Worm (Caenorhabditis elegans): ENCODE measurements around the gene bre-2.

bre-2 gene

DNA sequence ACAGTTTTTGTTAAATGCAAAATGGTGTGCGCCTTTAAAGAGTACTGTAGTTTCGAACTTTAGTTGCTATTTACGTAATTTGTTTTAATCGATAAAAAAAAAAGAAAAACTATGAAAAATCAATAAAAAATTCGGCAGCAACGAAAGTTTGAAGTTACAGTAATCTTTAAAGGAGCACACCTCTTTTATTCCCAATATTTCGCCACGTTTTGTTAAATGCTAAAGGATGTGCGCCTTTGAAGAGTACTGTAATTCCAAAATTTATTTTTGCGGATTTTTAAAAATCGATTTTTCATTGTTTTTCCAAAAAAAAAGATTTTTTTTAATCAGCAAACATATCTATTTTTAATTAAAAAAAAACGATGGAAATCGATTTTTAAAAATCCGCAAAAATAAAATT lies 34.3 kb upstream of the bre-2 start:
- no peak for TF ChIP-seq nhr-25 (tag; optimal IDR thresholded peaks at IDR 0.05)
- TF ChIP-seq nhr-12 (tag; optimal IDR thresholded peaks at IDR 0.05), result no peak
- TF ChIP-seq snpc-4 (tag; optimal IDR thresholded peaks at IDR 0.05), result no peak
- TF ChIP-seq ztf-11 (tag; optimal IDR thresholded peaks at IDR 0.05), result no peak
- no peak for TF ChIP-seq fos-1 (tag; optimal IDR thresholded peaks at IDR 0.05)
- TF ChIP-seq nhr-28 (tag; optimal IDR thresholded peaks at IDR 0.05), result no peak
- no peak for TF ChIP-seq ceh-28 (tag; optimal IDR thresholded peaks at IDR 0.05)
- no peak for TF ChIP-seq nhr-76 (tag; optimal IDR thresholded peaks at IDR 0.05)
- TF ChIP-seq daf-12 (tag; optimal IDR thresholded peaks at IDR 0.05), result no peak
- no peak for TF ChIP-seq eor-1 (tag; optimal IDR thresholded peaks at IDR 0.05)
- TF ChIP-seq nhr-237 (tag; optimal IDR thresholded peaks at IDR 0.05), result no peak

DNA sequence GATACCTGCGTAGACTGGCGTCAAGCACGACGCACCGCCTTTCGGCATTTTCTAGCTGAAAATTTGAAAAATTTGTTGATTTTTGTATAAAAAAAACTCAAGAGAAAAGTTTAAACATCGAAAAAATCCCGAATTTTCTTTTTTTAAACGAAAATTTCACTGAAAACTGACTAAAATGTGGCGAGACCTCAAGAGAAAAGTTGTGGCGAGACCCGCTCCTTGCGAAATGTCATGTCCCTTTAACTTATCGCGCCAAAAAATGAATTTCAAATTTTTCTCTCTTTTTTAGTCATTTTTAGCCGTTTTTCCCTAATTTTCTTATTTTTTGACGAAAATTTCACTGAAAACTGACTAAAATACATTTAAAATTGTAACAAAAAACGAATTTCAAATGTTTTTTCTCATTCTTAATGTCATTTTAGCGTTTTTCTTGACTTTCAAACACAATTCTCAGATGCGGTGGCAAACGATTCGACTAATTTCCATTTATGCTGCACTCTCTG lies 30.1 kb upstream of the bre-2 start, which contains the start of the genes snpc-1.2 and Y39E4B.5:
snpc-1.2 (minus strand) TSS at position 78 of the 503 bp plus-strand sequence.
Y39E4B.5 (plus strand) TSS at position 453 of the 503 bp plus-strand sequence.
- TF ChIP-seq aly-2 (tag; optimal IDR thresholded peaks at IDR 0.05), result no peak
- no peak for TF ChIP-seq egl-5 (tag; optimal IDR thresholded peaks at IDR 0.05)
- no peak for TF ChIP-seq nhr-28 (tag; optimal IDR thresholded peaks at IDR 0.05)
- TF ChIP-seq fkh-10 (GFP tag; optimal IDR thresholded peaks at IDR 0.05), result no peak
- no peak for TF ChIP-seq nhr-25 (tag; optimal IDR thresholded peaks at IDR 0.05)
- TF ChIP-seq nhr-23 (tag; optimal IDR thresholded peaks at IDR 0.05), result no peak
- no peak for TF ChIP-seq R02D3.7 (tag; optimal IDR thresholded peaks at IDR 0.05)
- TF ChIP-seq jun-1 (tag; optimal IDR thresholded peaks at IDR 0.05), result no peak
- TF ChIP-seq lin-15B (tag; optimal IDR thresholded peaks at IDR 0.05), result peak; percentile 43

DNA sequence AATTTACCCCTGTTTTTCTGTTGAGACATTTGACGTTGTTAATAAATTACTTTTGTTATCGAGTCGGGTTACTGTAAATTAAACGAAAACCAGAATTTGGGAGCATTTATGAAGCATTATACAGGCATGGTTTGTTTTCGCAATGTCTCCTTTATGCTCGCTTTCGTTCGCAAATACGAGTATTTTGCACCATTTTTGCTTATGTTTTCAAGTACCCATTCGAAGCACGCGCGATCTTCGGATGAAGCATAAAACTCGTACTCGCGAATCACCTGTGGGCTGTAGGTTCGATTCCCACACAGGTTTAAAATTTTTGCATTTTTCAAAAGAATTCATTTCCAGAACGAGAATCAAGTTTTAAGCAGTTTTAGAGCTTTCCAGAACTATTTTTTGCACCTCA lies 25.5 kb upstream of the bre-2 start:
- TF ChIP-seq skn-1 (tag; optimal IDR thresholded peaks at IDR 0.05) (no peak), nhr-76 (tag; optimal IDR thresholded peaks at IDR 0.05) (no peak), nhr-237 (tag; optimal IDR thresholded peaks at IDR 0.05) (no peak), zag-1 (tag; optimal IDR thresholded peaks at IDR 0.05) (no peak), tbx-2 (tag; optimal IDR thresholded peaks at IDR 0.05) (no peak), eor-1 (tag; optimal IDR thresholded peaks at IDR 0.05) (no peak), elt-3 (tag; optimal IDR thresholded peaks at IDR 0.05) (no peak), ztf-4 (tag; optimal IDR thresholded peaks at IDR 0.05) (no peak), nhr-28 (tag; optimal IDR thresholded peaks at IDR 0.05) (no peak), ztf-11 (tag; optimal IDR thresholded peaks at IDR 0.05) (no peak), lin-15B (tag; optimal IDR thresholded peaks at IDR 0.05) (no peak), nhr-67 (tag; optimal IDR thresholded peaks at IDR 0.05) (no peak), nhr-23 (tag; optimal IDR thresholded peaks at IDR 0.05) (no peak)

DNA sequence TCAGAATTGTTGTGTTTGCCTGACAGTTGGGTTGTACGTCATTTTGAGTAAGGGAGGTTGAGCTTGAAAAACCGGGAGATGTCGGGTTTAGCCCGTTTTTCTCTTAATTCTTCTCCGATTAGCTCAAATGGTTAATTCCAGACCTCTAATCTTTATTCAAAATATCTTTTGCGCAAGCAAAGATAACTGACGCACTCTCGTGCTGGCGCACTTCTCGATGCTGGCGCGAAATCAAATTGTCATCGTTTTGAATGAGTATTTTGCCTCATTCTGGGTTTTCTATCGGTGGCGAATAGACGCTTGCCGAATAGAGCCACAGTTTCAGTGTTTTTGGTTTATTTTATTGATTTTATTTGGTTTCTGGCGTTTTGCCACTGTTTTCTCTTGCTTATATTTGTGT lies 21.2 kb upstream of the bre-2 start:
- TF ChIP-seq lin-15B (tag; optimal IDR thresholded peaks at IDR 0.05) (peak; percentile 10), R02D3.7 (tag; optimal IDR thresholded peaks at IDR 0.05) (no peak)

DNA sequence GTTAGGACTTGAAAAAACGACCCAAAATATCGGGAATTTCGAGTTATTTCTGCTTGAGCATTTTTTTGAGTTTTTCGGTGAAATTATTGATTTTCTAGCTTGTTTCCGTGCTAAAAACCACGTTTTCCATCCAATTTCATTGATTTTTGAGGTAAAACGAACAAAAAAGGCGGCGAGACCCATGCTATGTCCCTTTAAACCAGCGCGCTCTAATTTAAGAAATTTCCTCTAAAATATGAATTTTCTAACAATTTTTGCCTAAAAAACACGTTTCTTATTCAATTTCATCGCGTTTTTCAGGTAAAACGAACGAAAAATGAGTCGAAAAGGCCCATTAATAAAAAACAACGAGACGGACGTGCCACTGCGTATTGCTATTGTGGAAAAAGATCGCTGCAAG lies 14.1 kb upstream of the bre-2 start, which contains the start of gene abce-1:
abce-1 (plus strand) TSS at position 301 of the 400 bp plus-strand sequence.
- TF ChIP-seq egl-5 (tag; optimal IDR thresholded peaks at IDR 0.05), result no peak
- TF ChIP-seq sea-2 (GFP tag; optimal IDR thresholded peaks at IDR 0.05), result no peak
- no peak for TF ChIP-seq nfya-1 (tag; optimal IDR thresholded peaks at IDR 0.05; ENCODE audit: insufficient read depth)
- TF ChIP-seq mml-1 (tag; optimal IDR thresholded peaks at IDR 0.05), result no peak
- TF ChIP-seq ZK546.5 (tag; optimal IDR thresholded peaks at IDR 0.05), result no peak
- TF ChIP-seq elt-1 (tag; optimal IDR thresholded peaks at IDR 0.05), result no peak
- TF ChIP-seq lin-15B (tag; optimal IDR thresholded peaks at IDR 0.05), result no peak
- no peak for TF ChIP-seq nhr-28 (tag; optimal IDR thresholded peaks at IDR 0.05)
- no peak for TF ChIP-seq elt-2 (tag; optimal IDR thresholded peaks at IDR 0.05)
- no peak for TF ChIP-seq daf-12 (tag; optimal IDR thresholded peaks at IDR 0.05)
- no peak for TF ChIP-seq ceh-16 (tag; optimal IDR thresholded peaks at IDR 0.05)
- no peak for TF ChIP-seq ztf-4 (tag; optimal IDR thresholded peaks at IDR 0.05)
- no peak for TF ChIP-seq lsy-12 (tag; optimal IDR thresholded peaks at IDR 0.05)
- no peak for TF ChIP-seq nhr-43 (tag; optimal IDR thresholded peaks at IDR 0.05; ENCODE audit: poor library complexity, severe bottlenecking)
- no peak for TF ChIP-seq ama-1 (optimal IDR thresholded peaks at IDR 0.05)
- no peak for TF ChIP-seq ceh-28 (tag; optimal IDR thresholded peaks at IDR 0.05)
- TF ChIP-seq nhr-76 (tag; optimal IDR thresholded peaks at IDR 0.05), result no peak
- no peak for TF ChIP-seq fkh-2 (tag; optimal IDR thresholded peaks at IDR 0.05)
- TF ChIP-seq nhr-77 (tag; optimal IDR thresholded peaks at IDR 0.05), result no peak
